Fruit fly (Drosophila melanogaster) whole organism, embryonic: ENCODE results near the gene dock.

Experiments used
- Antp ChIP-seq: fragments of 200-800 bp; sonication (Bioruptor generic); optimal IDR thresholded peaks from 3 replicates; lab custom pipeline; 2016; ENCODE audit warnings: missing biosample characterization, missing genetic modification characterization
- Atf3 ChIP-seq: fragments of 200-800 bp; sonication (Bioruptor generic); optimal IDR thresholded peaks from 3 replicates; lab custom pipeline; 2016; ENCODE audit warnings: missing biosample characterization, missing genetic modification characterization
- B-H2 ChIP-seq: fragments of 200-800 bp; sonication (Bioruptor generic); optimal IDR thresholded peaks from 2 replicates; lab custom pipeline; 2018; ENCODE audit warnings: missing biosample characterization, mild to moderate bottlenecking, missing genetic modification characterization
- CG10979 ChIP-seq: fragments of 200-800 bp; sonication (Bioruptor generic); optimal IDR thresholded peaks from 2 replicates; lab custom pipeline; 2018; ENCODE audit warnings: missing biosample characterization, mild to moderate bottlenecking, missing genetic modification characterization, moderate library complexity
- CG11093 ChIP-seq: fragments of 200-800 bp; sonication (Bioruptor generic); IDR thresholded peaks from 3 replicates; pipeline ENCODE4 v1.3.6; 2022; ENCODE audit warnings: missing biosample characterization, missing genetic modification characterization
- CG12659 ChIP-seq: fragments of 200-800 bp; sonication (Bioruptor generic); optimal IDR thresholded peaks from 3 replicates; lab custom pipeline; 2017; ENCODE audit warnings: mild to moderate bottlenecking, missing biosample characterization, missing genetic modification reagents, missing genetic modification characterization
- CG14014 ChIP-seq: fragments of 200-800 bp; sonication (Bioruptor generic); IDR thresholded peaks from 2 replicates; pipeline ENCODE4 v1.3.6; 2022; ENCODE audit warnings: missing biosample characterization, missing genetic modification characterization
- CG14441 ChIP-seq: fragments of 200-800 bp; sonication (Bioruptor generic); IDR thresholded peaks from 2 replicates; pipeline ENCODE4 v1.3.6; 2022; ENCODE audit warnings: missing biosample characterization, missing genetic modification characterization
- CG14710 ChIP-seq: fragments of 200-800 bp; sonication (Bioruptor generic); optimal IDR thresholded peaks from 3 replicates; lab custom pipeline; 2019; ENCODE audit warnings: missing biosample characterization, mild to moderate bottlenecking, missing genetic modification characterization, moderate library complexity
- CG1647 ChIP-seq: fragments of 200-800 bp; sonication (Bioruptor generic); optimal IDR thresholded peaks from 3 replicates; lab custom pipeline; 2016; ENCODE audit warnings: missing biosample characterization, missing genetic modification characterization
- CG16779 ChIP-seq: fragments of 200-800 bp; sonication (Bioruptor generic); IDR thresholded peaks from 2 replicates; pipeline ENCODE4 v1.3.6; 2022; ENCODE audit warnings: missing biosample characterization, missing genetic modification characterization
- CG16813 ChIP-seq: fragments of 200-800 bp; sonication (Bioruptor generic); IDR thresholded peaks from 3 replicates; pipeline ENCODE4 v1.3.6; 2022; ENCODE audit warnings: missing biosample characterization, missing genetic modification characterization; ENCODE audit not compliant: partially characterized antibody
- CG16815 ChIP-seq: fragments of 200-800 bp; sonication (Bioruptor generic); optimal IDR thresholded peaks from 3 replicates; lab custom pipeline; 2017; ENCODE audit warnings: missing biosample characterization, mild to moderate bottlenecking, missing genetic modification characterization
- CG16863 ChIP-seq: fragments of 200-800 bp; sonication (Bioruptor generic); optimal IDR thresholded peaks from 3 replicates; lab custom pipeline; 2016; ENCODE audit warnings: missing biosample characterization, missing genetic modification characterization
- CG17568 ChIP-seq: fragments of 200-800 bp; sonication (Bioruptor generic); optimal IDR thresholded peaks from 2 replicates; lab custom pipeline; 2018; ENCODE audit warnings: missing biosample characterization, mild to moderate bottlenecking, missing genetic modification characterization, moderate library complexity
- CG17802 ChIP-seq: fragments of 200-800 bp; sonication (Bioruptor generic); optimal IDR thresholded peaks from 2 replicates; lab custom pipeline; 2018; ENCODE audit warnings: missing biosample characterization, mild to moderate bottlenecking, missing genetic modification characterization, moderate library complexity
- CG2129 ChIP-seq: fragments of 200-800 bp; sonication (Bioruptor generic); IDR thresholded peaks from 2 replicates; pipeline ENCODE4 v1.3.6; 2022; ENCODE audit warnings: missing biosample characterization, missing genetic modification characterization; ENCODE audit not compliant: partially characterized antibody
- CG31388 ChIP-seq: fragments of 200-800 bp; sonication (Bioruptor generic); optimal IDR thresholded peaks from 2 replicates; lab custom pipeline; 2016; ENCODE audit warnings: missing biosample characterization, missing genetic modification characterization
- CG32767 ChIP-seq: fragments of 200-800 bp; sonication (Bioruptor generic); IDR thresholded peaks from 2 replicates; pipeline ENCODE4 v1.3.6; 2022; ENCODE audit warnings: missing biosample characterization, missing genetic modification characterization
- CG32772 ChIP-seq: fragments of 200-800 bp; sonication (Bioruptor generic); IDR thresholded peaks from 2 replicates; pipeline ENCODE4 v1.3.6; 2022; ENCODE audit warnings: missing biosample characterization, missing genetic modification characterization
- CG3281 ChIP-seq: fragments of 200-800 bp; sonication (Bioruptor generic); optimal IDR thresholded peaks from 3 replicates; lab custom pipeline; 2017; ENCODE audit warnings: missing biosample characterization, mild to moderate bottlenecking, missing genetic modification characterization
- CG4404 ChIP-seq: fragments of 200-800 bp; sonication (Bioruptor generic); IDR thresholded peaks from 2 replicates; pipeline ENCODE4 v1.3.6; 2022; ENCODE audit warnings: missing biosample characterization, missing genetic modification characterization
- CG5953 ChIP-seq: fragments of 200-800 bp; sonication (Bioruptor generic); IDR thresholded peaks from 2 replicates; pipeline ENCODE4 v1.3.6; 2022; ENCODE audit warnings: missing biosample characterization, missing genetic modification characterization
- CG6272 ChIP-seq: fragments of 200-800 bp; sonication (Bioruptor generic); IDR thresholded peaks from 2 replicates; pipeline ENCODE4 v1.3.6; 2022; ENCODE audit warnings: missing biosample characterization, missing genetic modification characterization
- D ChIP-seq, 2 experiments: fragments of 200-800 bp in 1 of 2; fragments of >200 bp in 1 of 2; sonication (Bioruptor generic) in 1 of 2; optimal IDR thresholded peaks; 2 replicates in 1 of 2; 3 replicates in 1 of 2; lab custom pipeline; 2017; ENCODE audit warnings: mild to moderate bottlenecking in 1 of 2, missing biosample characterization in 1 of 2, missing genetic modification characterization in 1 of 2, missing genetic modification reagents in 1 of 2
- D19A ChIP-seq: fragments of 200-800 bp; optimal IDR thresholded peaks from 3 replicates; lab custom pipeline; 2019; ENCODE audit warnings: missing biosample characterization, mild to moderate bottlenecking, missing genetic modification characterization, moderate library complexity
- Ets97D ChIP-seq: fragments of 200-800 bp; sonication (Bioruptor generic); optimal IDR thresholded peaks from 3 replicates; lab custom pipeline; 2016; ENCODE audit warnings: missing biosample characterization, missing genetic modification characterization
- HLH4C ChIP-seq: fragments of 200-800 bp; sonication (Bioruptor generic); IDR thresholded peaks from 3 replicates; pipeline ENCODE4 v1.3.6; 2022; ENCODE audit warnings: missing biosample characterization, missing genetic modification characterization; ENCODE audit not compliant: partially characterized antibody
- Hr39 ChIP-seq: fragments of >200 bp; optimal IDR thresholded peaks from 2 replicates; lab custom pipeline; 2017
- MTF-1 ChIP-seq: fragments of 200-800 bp; sonication (Bioruptor generic); optimal IDR thresholded peaks from 2 replicates; lab custom pipeline; 2018; ENCODE audit warnings: missing biosample characterization, mild to moderate bottlenecking, missing genetic modification characterization, borderline replicate concordance
- NC2β ChIP-seq: fragments of 200-800 bp; sonication (Bioruptor generic); optimal IDR thresholded peaks from 2 replicates; lab custom pipeline; 2016; ENCODE audit warnings: missing biosample characterization, missing genetic modification characterization
- Nf-YA ChIP-seq: fragments of 200-800 bp; sonication (Bioruptor generic); IDR thresholded peaks from 2 replicates; pipeline ENCODE4 v1.3.6; 2022; ENCODE audit warnings: missing biosample characterization, missing genetic modification characterization
- Oli ChIP-seq: fragments of 200-800 bp; sonication (Bioruptor generic); optimal IDR thresholded peaks from 2 replicates; lab custom pipeline; 2018; ENCODE audit warnings: missing biosample characterization, mild to moderate bottlenecking, missing genetic modification characterization, moderate library complexity
- Rx ChIP-seq: fragments of 200-800 bp; sonication (Bioruptor generic); IDR thresholded peaks from 2 replicates; pipeline ENCODE4 v1.3.6; 2022; ENCODE audit warnings: missing biosample characterization, missing genetic modification characterization
- Sry-δ ChIP-seq: fragments of 200-800 bp; sonication (Bioruptor generic); optimal IDR thresholded peaks from 2 replicates; lab custom pipeline; 2016; ENCODE audit warnings: missing biosample characterization, missing genetic modification characterization
- bigmax ChIP-seq: fragments of 200-800 bp; sonication (Bioruptor generic); optimal IDR thresholded peaks from 2 replicates; lab custom pipeline; 2018; ENCODE audit warnings: missing biosample characterization, mild to moderate bottlenecking, missing genetic modification characterization
- btn ChIP-seq: fragments of 200-800 bp; sonication (Bioruptor generic); optimal IDR thresholded peaks from 2 replicates; lab custom pipeline; 2016; ENCODE audit warnings: missing biosample characterization, missing genetic modification characterization
- ci ChIP-seq: fragments of 200-800 bp; sonication (Bioruptor generic); IDR thresholded peaks from 3 replicates; pipeline ENCODE4 v1.3.6; 2022; ENCODE audit warnings: missing biosample characterization, missing genetic modification characterization
- dmrt11E ChIP-seq: fragments of 200-800 bp; sonication (Bioruptor generic); optimal IDR thresholded peaks from 3 replicates; lab custom pipeline; 2018; ENCODE audit warnings: missing biosample characterization, mild to moderate bottlenecking, missing genetic modification characterization, moderate library complexity
- dysf ChIP-seq: fragments of 200-800 bp; sonication (Bioruptor generic); IDR thresholded peaks from 3 replicates; pipeline ENCODE4 v1.3.6; 2022; ENCODE audit warnings: missing biosample characterization, missing genetic modification characterization
- ewg ChIP-seq: fragments of 200-800 bp; sonication (Bioruptor generic); optimal IDR thresholded peaks from 3 replicates; lab custom pipeline; 2017; ENCODE audit warnings: mild to moderate bottlenecking, missing biosample characterization, missing genetic modification reagents, missing genetic modification characterization
- ftz-f1 ChIP-seq: fragments of 200-800 bp; sonication (Bioruptor generic); optimal IDR thresholded peaks from 2 replicates; lab custom pipeline; 2016; ENCODE audit warnings: missing biosample characterization, missing genetic modification characterization
- otp ChIP-seq: fragments of 200-800 bp; sonication (Bioruptor generic); IDR thresholded peaks from 3 replicates; pipeline ENCODE4, ENCODE4 v1.3.6; 2022; ENCODE audit warnings: missing biosample characterization, missing genetic modification characterization
- pho ChIP-seq: fragments of 200-800 bp; sonication (Bioruptor generic); optimal IDR thresholded peaks from 2 replicates; lab custom pipeline; 2016; ENCODE audit warnings: missing biosample characterization, missing genetic modification characterization
- pnt ChIP-seq: fragments of 200-800 bp; sonication (Bioruptor generic); optimal IDR thresholded peaks from 3 replicates; lab custom pipeline; 2016; ENCODE audit warnings: missing biosample characterization, missing genetic modification characterization
- pum ChIP-seq: fragments of 200-800 bp; sonication (Bioruptor generic); optimal IDR thresholded peaks from 2 replicates; lab custom pipeline; 2016; ENCODE audit warnings: missing biosample characterization, missing genetic modification characterization
- sna ChIP-seq: fragments of 200-800 bp; sonication (Bioruptor generic); IDR thresholded peaks from 2 replicates; pipeline ENCODE4 v1.3.6; 2022; ENCODE audit warnings: missing biosample characterization, missing genetic modification characterization; ENCODE audit not compliant: partially characterized antibody
- tll ChIP-seq, 2 experiments: fragments of 200-800 bp in 1 of 2; fragments of >200 bp in 1 of 2; sonication (Bioruptor generic) in 1 of 2; optimal IDR thresholded peaks; 2 replicates each; lab custom pipeline; 2017 to 2019; ENCODE audit warnings: missing biosample characterization in 2 of 2, missing genetic modification characterization in 2 of 2, mild to moderate bottlenecking in 1 of 2, moderate library complexity in 1 of 2
- vfl ChIP-seq: fragments of 200-800 bp; sonication (Bioruptor generic); optimal IDR thresholded peaks from 2 replicates; lab custom pipeline; 2016; ENCODE audit warnings: missing biosample characterization, missing genetic modification characterization
- yki ChIP-seq: fragments of >200 bp; optimal IDR thresholded peaks from 3 replicates; lab custom pipeline; 2018

dock gene

dm6 chr2L:825768-826263 lies at the start of gene dock, which contains the start of gene CG3862 (continued):
- TF ChIP-seq CG5953 (GFP tag; lab: Robert Waterston, UW) (no peak), D19A (tag; lab: Kevin White, UChicago) (no peak), pho (GFP tag; lab: Kevin White, UChicago) (peak; percentile 74), Antp (GFP tag; lab: Kevin White, UChicago) (peak; percentile 66), btn (GFP tag; lab: Kevin White, UChicago) (no peak), vfl (GFP tag; lab: Kevin White, UChicago) (peak; percentile 52), CG11093 (GFP tag; lab: Robert Waterston, UW) (no peak), CG31388 (no peak), dysf (no peak), otp (GFP tag; lab: Robert Waterston, UW) (no peak), CG14014 (GFP tag; lab: Robert Waterston, UW) (0 out of 2 replicates have a peak, but pooled peaks have one; percentile 29), pum (peak; percentile 63), B-H2 (peak; percentile 50), pnt (GFP tag; lab: Kevin White, UChicago) (peak; percentile 39), yki (lab: Kevin White, UChicago) (no peak), CG17568 (GFP tag; lab: Kevin White, UChicago) (no peak), CG17802 (no peak), CG32772 (GFP tag; lab: Robert Waterston, UW) (no peak), HLH4C (GFP tag; lab: Robert Waterston, UW) (peak; percentile 99), CG4404 (GFP tag; lab: Robert Waterston, UW) (no peak), CG14441 (GFP tag; lab: Robert Waterston, UW) (no peak), CG10979 (tag; lab: Kevin White, UChicago) (peak; percentile 43), CG14710 (tag; lab: Kevin White, UChicago) (peak; percentile 70), CG32767 (0 out of 2 replicates have a peak, but pooled peaks have one; percentile 15), CG12659 (GFP tag; lab: Kevin White, UChicago) (peak; percentile 88), Ets97D (peak; percentile 85), sna (GFP tag; lab: Robert Waterston, UW) (peak; percentile 88), tll (GFP tag; optimal IDR thresholded peaks at IDR 0.05; lab: Kevin White, UChicago) (no peak), Atf3 (GFP tag; lab: Kevin White, UChicago) (no peak), CG16863 (GFP tag; lab: Kevin White, UChicago) (no peak), CG16779 (no peak), bigmax (peak; percentile 62), Sry-δ (GFP tag; lab: Kevin White, UChicago) (peak; percentile 89), CG3281 (peak; percentile 54), CG6272 (GFP tag; lab: Robert Waterston, UW) (peak; percentile 63; the same call in 1 of the 2 replicates), Rx (GFP tag; lab: Robert Waterston, UW) (0 out of 2 replicates have a peak, but pooled peaks have one; percentile 21), ewg (GFP tag; lab: Kevin White, UChicago) (peak; percentile 23), CG16815 (no peak), D (optimal IDR thresholded peaks at IDR 0.05; lab: Kevin White, UChicago) (peak; percentile 62), D (GFP tag; optimal IDR thresholded peaks at IDR 0.05; lab: Kevin White, UChicago) (no peak), Hr39 (lab: Kevin White, UChicago) (no peak), MTF-1 (GFP tag; lab: Kevin White, UChicago) (peak; percentile 29), dmrt11E (peak; percentile 25), CG1647 (GFP tag; lab: Kevin White, UChicago) (no peak), ftz-f1 (GFP tag; lab: Kevin White, UChicago) (peak; percentile 74), Oli (tag; lab: Kevin White, UChicago) (no peak), ci (GFP tag; lab: Robert Waterston, UW) (peak; percentile 77; the same call in 2 of the 3 replicates), CG2129 (peak; percentile 71), Nf-YA (GFP tag; lab: Robert Waterston, UW) (0 out of 2 replicates have a peak, but pooled peaks have one; percentile 8), CG16813 (GFP tag; lab: Robert Waterston, UW) (peak; percentile 94), NC2β (GFP tag; lab: Kevin White, UChicago) (no peak)
